Worm (Caenorhabditis elegans): ENCODE data around the gene F45C12.17.

Gene F45C12.17

DNA sequence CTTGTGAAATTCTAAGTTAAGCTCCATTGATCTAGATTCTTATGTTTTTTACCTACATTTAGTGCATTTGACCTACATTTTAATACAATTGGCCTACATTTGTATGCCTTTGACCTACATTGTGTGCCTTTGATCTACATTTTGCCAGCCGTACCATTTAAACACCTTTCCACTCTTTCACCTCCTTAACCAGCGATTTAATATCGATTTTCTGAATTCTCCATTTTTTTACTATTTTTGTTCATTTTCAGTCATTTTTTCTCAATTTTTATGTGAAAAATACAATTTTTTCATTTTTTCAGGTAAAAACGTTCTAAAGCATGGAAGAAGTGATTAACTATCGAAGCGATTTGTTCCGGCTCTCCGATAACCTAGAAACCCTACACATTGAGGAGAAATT, 13.0 kb upstream of the F45C12.17 start, which contains the start of gene btb-7:
Gene btb-7, plus strand, starts transcription at position 301 of the 400 bp plus-strand sequence.
- TF ChIP-seq zag-1 (tag; optimal IDR thresholded peaks at IDR 0.05): no peak
- TF ChIP-seq aly-2 (tag; optimal IDR thresholded peaks at IDR 0.05): no peak
- TF ChIP-seq lin-1 (GFP tag; IDR thresholded peaks at IDR 0.05): no peak
- TF ChIP-seq ZK546.5 (tag; optimal IDR thresholded peaks at IDR 0.05): no peak
- TF ChIP-seq dmd-6 (GFP tag; IDR thresholded peaks at IDR 0.05): no peak
- no peak for TF ChIP-seq mdt-29 (GFP tag; IDR thresholded peaks at IDR 0.05)
- no peak for TF ChIP-seq sdz-12 (GFP tag; optimal IDR thresholded peaks at IDR 0.05)
- no peak for TF ChIP-seq set-16 (GFP tag; IDR thresholded peaks at IDR 0.05)
- TF ChIP-seq dmd-8 (GFP tag; IDR thresholded peaks at IDR 0.05): no peak

DNA sequence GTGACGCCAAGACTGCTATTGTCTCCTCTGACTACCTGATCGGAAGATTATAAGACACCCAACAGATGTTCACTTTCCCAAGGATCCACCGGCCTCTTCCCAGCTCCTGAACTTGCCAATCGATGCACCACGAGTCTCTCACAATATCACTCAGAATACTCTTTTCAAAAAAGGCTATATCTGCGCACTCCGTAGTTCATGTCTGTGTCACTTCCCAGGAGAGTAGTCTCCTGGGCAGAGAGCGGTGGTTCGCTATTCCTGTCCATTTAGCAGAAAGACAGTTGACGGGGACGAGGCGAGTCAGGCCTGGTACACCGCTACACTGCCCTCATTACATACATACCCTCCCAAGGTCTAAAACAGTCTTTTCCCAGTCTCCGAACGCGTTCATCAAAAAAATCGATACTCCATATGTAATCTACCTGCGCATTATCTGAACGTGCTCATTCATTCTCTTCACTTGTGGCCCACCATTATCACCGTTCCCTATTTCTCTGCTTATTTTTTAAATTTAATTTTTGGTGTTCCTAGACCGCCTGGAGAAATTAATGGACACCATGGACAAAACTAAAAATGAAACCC, 11.0 kb upstream of the F45C12.17 start, which contains the start of gene btb-6:
Gene btb-6, plus strand, starts transcription at position 532 of the 582 bp plus-strand sequence.
- TF ChIP-seq mep-1 (tag; optimal IDR thresholded peaks at IDR 0.05) (no peak), nhr-48 (tag; optimal IDR thresholded peaks at IDR 0.05) (no peak), snpc-1.2 (GFP tag; IDR thresholded peaks at IDR 0.05) (no peak), zfp-3 (GFP tag; conservative IDR thresholded peaks at IDR 0.05) (no peak), egl-43 (GFP tag; IDR thresholded peaks at IDR 0.05) (no peak), nhr-77 (tag; optimal IDR thresholded peaks at IDR 0.05) (no peak), nhr-11 (tag; optimal IDR thresholded peaks at IDR 0.05) (no peak), nhr-41 (GFP tag; IDR thresholded peaks at IDR 0.05) (no peak), vab-7 (GFP tag; IDR thresholded peaks at IDR 0.05) (no peak), set-16 (GFP tag; IDR thresholded peaks at IDR 0.05) (no peak), zip-2 (tag; optimal IDR thresholded peaks at IDR 0.05) (no peak), zag-1 (tag; optimal IDR thresholded peaks at IDR 0.05) (no peak), daf-12 (tag; optimal IDR thresholded peaks at IDR 0.05) (no peak), F26F4.8 (GFP tag; conservative IDR thresholded peaks at IDR 0.05) (no peak), daf-16 (GFP tag; optimal IDR thresholded peaks at IDR 0.05) (no peak), daf-16 (tag; optimal IDR thresholded peaks at IDR 0.05) (no peak), dpl-1 (GFP tag; optimal IDR thresholded peaks at IDR 0.05) (no peak), mxl-2 (GFP tag; conservative IDR thresholded peaks at IDR 0.05) (no peak), saeg-2 (GFP tag; IDR thresholded peaks at IDR 0.05) (no peak)

- TF ChIP-seq Y48G9A.11 (GFP tag; IDR thresholded peaks at IDR 0.05): no peak
- TF ChIP-seq attf-4 (tag; optimal IDR thresholded peaks at IDR 0.05): no peak
- no peak for TF ChIP-seq madf-5 (GFP tag; IDR thresholded peaks at IDR 0.05)
- no peak for TF ChIP-seq T20F7.1 (GFP tag; optimal IDR thresholded peaks at IDR 0.05)
- TF ChIP-seq ceh-20 (GFP tag; IDR thresholded peaks at IDR 0.05): no peak
- no peak for TF ChIP-seq ztf-11 (tag; optimal IDR thresholded peaks at IDR 0.05)
- no peak for TF ChIP-seq lsy-2 (tag; optimal IDR thresholded peaks at IDR 0.05)
- TF ChIP-seq lir-3 (tag; optimal IDR thresholded peaks at IDR 0.05): no peak
- no peak for TF ChIP-seq ceh-28 (tag; optimal IDR thresholded peaks at IDR 0.05)
Measured at ce11 chrII:1719153-1719552, 6.8 kb upstream of the F45C12.17 start, which contains the start of gene fbxb-48. Gene fbxb-48, minus strand, starts transcription at chrII:1719253.

DNA sequence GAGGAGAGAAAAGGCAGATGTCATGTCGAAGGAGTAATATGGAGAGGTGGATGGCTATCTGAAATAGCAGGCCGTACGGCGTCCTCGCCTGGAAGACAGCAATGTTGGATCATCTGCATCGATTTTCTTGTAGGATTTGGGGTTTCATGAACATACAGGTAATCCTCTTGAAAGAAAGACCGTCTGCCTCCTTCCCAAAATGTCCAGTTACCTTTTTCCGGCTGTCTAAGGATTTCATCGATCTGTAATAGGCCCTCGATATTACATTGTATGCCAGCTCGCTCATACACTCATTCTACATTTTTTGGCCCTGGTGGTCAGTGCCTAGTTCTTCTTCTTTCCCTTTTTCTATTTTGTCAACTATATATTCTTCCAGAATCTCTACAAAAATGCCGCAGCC, 3.5 kb upstream of the F45C12.17 start, which contains the start of the genes fbxb-5 and btb-8:
Gene fbxb-5, minus strand, starts transcription at position 101 of the 400 bp plus-strand sequence.
Gene btb-8, plus strand, starts transcription at position 377 of the 400 bp plus-strand sequence.
- no peak for TF ChIP-seq nhr-11 (tag; optimal IDR thresholded peaks at IDR 0.05)
- no peak for TF ChIP-seq ceh-44 (GFP tag; IDR thresholded peaks at IDR 0.05)
- no peak for TF ChIP-seq daf-19 (GFP tag; conservative IDR thresholded peaks at IDR 0.05)
- TF ChIP-seq nhr-6 (tag; optimal IDR thresholded peaks at IDR 0.05): no peak
